Worm (Caenorhabditis elegans) whole organism, midembryonic: ENCODE measurements around the gene F16B3.3.

Source experiments
- T22C8.4 ChIP-seq: fragments of 200-800 bp; sonication (Bioruptor generic); IDR thresholded peaks from 2 replicates; pipeline ENCODE4 v1.3.6; 2022; ENCODE audit warnings: missing genetic modification characterization, missing compliant biosample characterization
- cog-1 ChIP-seq: sonication (generic microtip); optimal IDR thresholded peaks from 2 replicates; lab custom pipeline; 2016; ENCODE audit warnings: missing genetic modification characterization, missing compliant biosample characterization
- flt-1 ChIP-seq: fragments of 200-800 bp; sonication (Bioruptor generic); IDR thresholded peaks from 2 replicates; pipeline ENCODE4 v1.3.6; 2022; ENCODE audit warnings: missing genetic modification characterization, missing compliant biosample characterization
- klf-2 ChIP-seq: fragments of 200-800 bp; sonication (Bioruptor generic); conservative IDR thresholded peaks from 2 replicates; pipeline ENCODE4 v1.3.6; 2022; ENCODE audit warnings: missing genetic modification reagents, missing genetic modification characterization, missing compliant biosample characterization
- med-1 ChIP-seq: sonication (generic microtip); optimal IDR thresholded peaks from 2 replicates; lab custom pipeline; 2017; ENCODE audit warnings: missing genetic modification characterization, mild to moderate bottlenecking, missing compliant biosample characterization, antibody characterized with exemption, missing genetic modification reagents; ENCODE audit not compliant: insufficient read depth
- ref-1 ChIP-seq: fragments of 200-800 bp; sonication (Bioruptor generic); conservative IDR thresholded peaks from 2 replicates; pipeline ENCODE4 v1.3.6; 2022; ENCODE audit warnings: missing genetic modification reagents, missing genetic modification characterization, missing compliant biosample characterization
- tab-1 ChIP-seq: fragments of 200-800 bp; sonication (Bioruptor generic); IDR thresholded peaks from 2 replicates; pipeline ENCODE4 v1.3.6; 2022; ENCODE audit warnings: missing genetic modification characterization, missing compliant biosample characterization
- ztf-23 ChIP-seq: fragments of 200-800 bp; sonication (Bioruptor generic); IDR thresholded peaks from 2 replicates; pipeline ENCODE4 v1.3.6; 2022; ENCODE audit warnings: missing genetic modification reagents, missing genetic modification characterization, missing compliant biosample characterization
- ztf-29 ChIP-seq: fragments of 200-800 bp; sonication (Bioruptor generic); IDR thresholded peaks from 2 replicates; pipeline ENCODE4 v1.3.6; 2022; ENCODE audit warnings: missing genetic modification reagents, missing genetic modification characterization, missing compliant biosample characterization

The F16B3.3 gene

DNA sequence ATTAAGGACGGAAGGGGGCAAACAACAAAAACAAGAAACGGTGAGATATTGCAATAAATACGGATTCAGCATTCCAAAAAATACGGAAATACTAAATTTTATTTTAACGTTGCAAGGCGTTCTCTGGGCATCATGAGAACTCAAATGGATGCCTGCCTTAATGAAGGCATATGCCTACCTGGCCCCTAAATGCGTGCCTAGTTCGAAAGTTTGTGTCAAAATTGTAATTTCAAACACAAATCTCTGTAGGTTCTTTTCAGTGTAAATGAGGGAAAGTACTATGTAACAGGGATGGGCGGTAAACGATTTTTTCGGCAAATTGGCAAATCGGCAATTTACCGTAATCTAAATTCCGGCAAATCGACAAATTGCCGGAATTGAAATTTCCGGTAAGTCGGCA lies 15.6 kb downstream of the F16B3.3 start:
- TF ChIP-seq T22C8.4 (GFP tag; lab: Robert Waterston, UW) (no peak), cog-1 (tag; lab: Kevin White, UChicago) (no peak), ztf-23 (GFP tag; lab: Robert Waterston, UW) (no peak), ztf-29 (no peak), tab-1 (no peak), ref-1 (GFP tag; lab: Robert Waterston, UW) (no peak), klf-2 (no peak), flt-1 (GFP tag; lab: Robert Waterston, UW) (no peak), med-1 (no peak)

DNA sequence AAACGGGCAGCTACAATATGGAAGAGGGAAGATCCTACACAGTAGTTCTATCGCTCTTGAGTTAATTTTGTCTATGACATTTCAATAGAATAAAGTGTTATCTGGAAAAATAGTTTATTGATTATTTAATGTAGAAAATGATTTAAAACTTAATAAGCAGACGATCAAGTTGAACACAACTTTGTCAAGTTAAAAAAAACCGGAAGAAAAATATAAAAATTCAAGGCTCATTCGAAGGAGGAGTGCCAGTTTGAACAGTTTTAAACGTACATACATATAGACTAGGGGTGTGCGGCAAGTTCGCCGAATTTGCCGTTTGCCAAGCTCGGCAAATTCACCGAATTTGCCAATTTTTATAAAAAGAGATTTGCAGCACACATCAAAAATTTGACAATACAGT lies 18.5 kb downstream of the F16B3.3 start, which contains the start of gene egl-2:
egl-2 (minus strand) TSS at position 101 of the 400 bp plus-strand sequence.
- TF ChIP-seq ref-1 (GFP tag; lab: Robert Waterston, UW) (no peak), klf-2 (no peak), flt-1 (GFP tag; lab: Robert Waterston, UW) (no peak), cog-1 (tag; lab: Kevin White, UChicago) (no peak), tab-1 (no peak), ztf-29 (no peak), med-1 (no peak), T22C8.4 (GFP tag; lab: Robert Waterston, UW) (no peak), ztf-23 (GFP tag; lab: Robert Waterston, UW) (no peak)

DNA sequence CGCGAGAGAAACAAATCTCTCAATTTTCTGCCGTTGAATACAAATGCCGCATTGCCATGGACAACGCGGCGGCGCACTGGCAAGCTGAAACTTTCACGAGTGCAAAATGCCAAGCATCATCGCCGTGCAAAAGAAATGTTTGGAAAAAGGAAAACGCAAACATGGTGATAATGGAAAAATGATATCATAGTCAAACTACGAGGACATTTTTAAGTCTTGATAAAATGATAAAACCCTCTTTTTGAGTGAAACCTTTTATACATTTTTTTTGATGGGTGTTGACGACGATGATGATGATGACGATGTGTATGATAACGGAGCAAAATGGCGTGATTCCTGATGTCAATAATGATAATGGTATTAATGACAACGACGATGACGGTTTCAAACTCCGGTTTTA lies 30.4 kb downstream of the F16B3.3 start:
- TF ChIP-seq ztf-23 (GFP tag; lab: Robert Waterston, UW) (no peak), cog-1 (tag; lab: Kevin White, UChicago) (no peak), ref-1 (GFP tag; lab: Robert Waterston, UW) (no peak), ztf-29 (no peak), T22C8.4 (GFP tag; lab: Robert Waterston, UW) (no peak), flt-1 (GFP tag; lab: Robert Waterston, UW) (no peak), tab-1 (no peak), med-1 (no peak), klf-2 (no peak)

DNA sequence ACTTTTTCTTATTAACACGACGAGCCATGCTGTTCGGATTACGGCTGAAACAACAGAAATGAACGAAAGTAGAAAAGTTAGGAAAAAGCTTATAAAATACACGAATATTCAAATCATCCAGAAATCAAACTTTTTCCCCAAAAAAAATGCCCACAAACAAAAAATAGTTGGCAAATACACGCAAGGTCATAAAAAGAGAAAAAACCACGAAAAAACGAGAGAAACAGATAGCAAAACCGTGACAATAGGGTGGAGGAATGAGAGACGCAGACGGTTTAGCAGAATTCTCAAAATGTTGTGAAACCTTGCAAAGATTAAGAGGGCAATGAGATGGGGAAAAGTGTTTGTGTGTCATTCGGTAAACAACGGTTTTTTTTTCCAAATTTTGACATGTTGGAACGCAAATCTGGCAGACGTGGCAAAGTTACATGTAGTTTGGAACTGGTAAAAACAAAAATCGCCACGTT lies 32.0 kb downstream of the F16B3.3 start, which contains the start of gene tank-1:
tank-1 (minus strand) TSS at position 51 of the 467 bp plus-strand sequence.
- TF ChIP-seq T22C8.4 (GFP tag; lab: Robert Waterston, UW) (no peak), ztf-29 (no peak), cog-1 (tag; lab: Kevin White, UChicago) (no peak), med-1 (no peak), ztf-23 (GFP tag; lab: Robert Waterston, UW) (no peak), flt-1 (GFP tag; lab: Robert Waterston, UW) (no peak), klf-2 (no peak), tab-1 (no peak), ref-1 (GFP tag; lab: Robert Waterston, UW) (no peak)

DNA sequence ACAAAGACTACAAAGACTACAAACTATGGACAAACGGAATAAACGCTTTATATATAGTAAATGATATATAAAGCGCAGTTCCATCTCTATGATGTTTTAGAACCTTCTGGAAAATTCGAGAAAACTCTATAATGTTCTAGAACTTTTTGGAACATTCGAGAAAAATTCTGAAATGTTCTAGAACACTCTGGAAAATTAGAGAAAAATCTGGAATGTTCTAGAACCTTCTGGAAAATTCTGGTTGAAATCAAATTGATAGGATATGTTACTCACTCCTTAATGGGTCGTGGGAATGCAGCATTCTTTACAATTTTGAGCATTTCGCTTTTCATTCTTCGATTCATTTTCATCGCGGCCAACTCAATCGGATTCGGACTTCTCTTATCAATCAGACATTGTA lies 39.2 kb downstream of the F16B3.3 start:
- TF ChIP-seq ztf-23 (GFP tag; lab: Robert Waterston, UW) (no peak), ref-1 (GFP tag; lab: Robert Waterston, UW) (no peak), cog-1 (tag; lab: Kevin White, UChicago) (no peak), med-1 (no peak), tab-1 (no peak), ztf-29 (no peak), T22C8.4 (GFP tag; lab: Robert Waterston, UW) (no peak)

DNA sequence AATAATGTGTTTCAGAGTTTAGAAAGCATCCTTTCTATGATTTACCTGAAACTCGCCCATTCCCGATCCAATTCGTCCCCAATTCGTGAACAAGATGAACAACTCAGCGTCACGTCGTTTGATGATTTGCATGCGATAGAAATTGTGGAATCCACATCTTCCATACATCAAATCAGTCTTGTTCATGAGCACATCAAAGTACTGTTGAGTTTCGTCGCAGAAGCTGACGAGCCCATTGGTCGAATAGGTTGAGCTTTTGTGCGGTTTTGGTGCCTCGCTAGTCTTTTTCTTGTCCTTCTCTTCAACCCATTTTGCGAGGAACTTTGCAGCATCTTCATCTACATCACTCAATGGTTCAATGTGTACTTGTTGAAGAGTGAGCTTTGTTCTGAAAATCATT lies 39.8 kb downstream of the F16B3.3 start:
- TF ChIP-seq cog-1 (tag; lab: Kevin White, UChicago), result no peak
- TF ChIP-seq med-1, result no peak
- TF ChIP-seq tab-1, result no peak
- no peak for TF ChIP-seq flt-1 (GFP tag; lab: Robert Waterston, UW)
- no peak for TF ChIP-seq klf-2
- no peak for TF ChIP-seq ztf-23 (GFP tag; lab: Robert Waterston, UW)
- TF ChIP-seq T22C8.4 (GFP tag; lab: Robert Waterston, UW), result no peak
- no peak for TF ChIP-seq ref-1 (GFP tag; lab: Robert Waterston, UW)
- TF ChIP-seq ztf-29, result no peak

DNA sequence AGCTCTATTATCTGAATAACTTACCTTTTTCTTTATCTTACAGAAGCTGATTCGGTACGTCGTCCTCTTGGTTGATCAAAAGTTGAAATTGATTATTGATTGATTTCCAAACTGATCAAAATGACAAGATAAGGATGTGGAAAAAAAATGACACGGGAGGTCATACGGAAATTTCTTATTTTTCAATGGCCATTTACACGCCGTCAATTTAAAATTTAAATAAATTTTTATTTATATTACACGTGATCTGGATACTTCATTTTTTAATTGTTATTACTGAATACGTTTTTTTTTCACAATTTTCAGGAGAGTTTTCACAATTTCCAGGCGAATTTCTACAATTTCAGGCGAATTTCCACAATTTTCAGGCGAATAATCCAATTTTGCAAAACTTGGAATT lies 41.8 kb downstream of the F16B3.3 start, which contains the start of gene Y75B7B.2:
Y75B7B.2 (minus strand) TSS at position 101 of the 400 bp plus-strand sequence.
- no peak for TF ChIP-seq ztf-29
- TF ChIP-seq tab-1, result no peak
- no peak for TF ChIP-seq ref-1 (GFP tag; lab: Robert Waterston, UW)
- no peak for TF ChIP-seq T22C8.4 (GFP tag; lab: Robert Waterston, UW)
- no peak for TF ChIP-seq flt-1 (GFP tag; lab: Robert Waterston, UW)
- no peak for TF ChIP-seq ztf-23 (GFP tag; lab: Robert Waterston, UW)
- TF ChIP-seq med-1, result no peak
- TF ChIP-seq klf-2, result no peak
- no peak for TF ChIP-seq cog-1 (tag; lab: Kevin White, UChicago)

DNA sequence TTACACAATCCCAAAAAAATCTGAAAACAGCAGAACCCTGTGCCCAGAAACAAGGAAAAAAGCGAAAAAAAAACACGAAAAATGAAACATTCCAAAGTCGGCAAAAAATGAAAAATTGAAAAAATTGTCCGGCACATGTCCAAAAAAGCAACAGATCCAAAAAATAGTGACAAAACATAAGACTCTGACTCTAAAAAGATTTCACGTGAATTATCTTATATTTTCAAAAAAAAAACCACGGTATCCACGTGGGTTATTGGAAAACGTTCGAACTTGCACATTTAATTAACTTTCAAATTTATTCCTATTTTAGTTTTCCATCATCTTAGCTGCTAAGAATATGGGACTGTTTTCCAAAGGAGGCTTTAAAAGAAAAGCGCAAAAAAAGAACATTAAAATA lies 47.1 kb downstream of the F16B3.3 start, which contains the start of gene Y75B7B.1:
Y75B7B.1 (plus strand) TSS at position 301 of the 400 bp plus-strand sequence.
- no peak for TF ChIP-seq klf-2
- no peak for TF ChIP-seq ztf-23 (GFP tag; lab: Robert Waterston, UW)
- TF ChIP-seq flt-1 (GFP tag; lab: Robert Waterston, UW), result no peak
- no peak for TF ChIP-seq med-1
- TF ChIP-seq T22C8.4 (GFP tag; lab: Robert Waterston, UW), result no peak
- TF ChIP-seq ref-1 (GFP tag; lab: Robert Waterston, UW), result no peak
- TF ChIP-seq cog-1 (tag; lab: Kevin White, UChicago), result no peak
- TF ChIP-seq tab-1, result no peak
- no peak for TF ChIP-seq ztf-29

DNA sequence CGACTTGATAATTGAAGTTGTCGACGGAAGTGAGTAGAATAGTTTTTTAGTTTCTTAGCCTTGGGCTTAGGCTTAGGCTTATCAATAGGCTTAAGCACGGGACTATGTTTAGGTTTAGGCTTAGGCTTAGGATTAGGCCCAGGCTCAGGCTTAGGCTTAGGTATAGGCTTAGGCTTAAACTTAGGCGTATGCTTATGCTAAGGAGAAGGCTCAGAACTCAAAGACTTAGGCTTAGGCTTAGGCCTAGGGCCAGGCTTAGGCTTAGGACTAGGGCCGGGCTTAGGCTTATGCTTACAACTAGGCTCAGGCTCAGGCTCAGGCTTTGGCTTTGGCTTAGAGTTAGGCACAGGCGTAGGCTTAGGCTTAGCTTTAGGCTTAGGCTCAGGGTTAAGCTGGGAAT lies 51.2 kb downstream of the F16B3.3 start:
- TF ChIP-seq T22C8.4 (GFP tag; lab: Robert Waterston, UW), result no peak
- TF ChIP-seq cog-1 (tag; lab: Kevin White, UChicago), result no peak
